Fruit fly (Drosophila melanogaster): ENCODE results near the gene CG13305.

The CG13305 gene

DNA sequence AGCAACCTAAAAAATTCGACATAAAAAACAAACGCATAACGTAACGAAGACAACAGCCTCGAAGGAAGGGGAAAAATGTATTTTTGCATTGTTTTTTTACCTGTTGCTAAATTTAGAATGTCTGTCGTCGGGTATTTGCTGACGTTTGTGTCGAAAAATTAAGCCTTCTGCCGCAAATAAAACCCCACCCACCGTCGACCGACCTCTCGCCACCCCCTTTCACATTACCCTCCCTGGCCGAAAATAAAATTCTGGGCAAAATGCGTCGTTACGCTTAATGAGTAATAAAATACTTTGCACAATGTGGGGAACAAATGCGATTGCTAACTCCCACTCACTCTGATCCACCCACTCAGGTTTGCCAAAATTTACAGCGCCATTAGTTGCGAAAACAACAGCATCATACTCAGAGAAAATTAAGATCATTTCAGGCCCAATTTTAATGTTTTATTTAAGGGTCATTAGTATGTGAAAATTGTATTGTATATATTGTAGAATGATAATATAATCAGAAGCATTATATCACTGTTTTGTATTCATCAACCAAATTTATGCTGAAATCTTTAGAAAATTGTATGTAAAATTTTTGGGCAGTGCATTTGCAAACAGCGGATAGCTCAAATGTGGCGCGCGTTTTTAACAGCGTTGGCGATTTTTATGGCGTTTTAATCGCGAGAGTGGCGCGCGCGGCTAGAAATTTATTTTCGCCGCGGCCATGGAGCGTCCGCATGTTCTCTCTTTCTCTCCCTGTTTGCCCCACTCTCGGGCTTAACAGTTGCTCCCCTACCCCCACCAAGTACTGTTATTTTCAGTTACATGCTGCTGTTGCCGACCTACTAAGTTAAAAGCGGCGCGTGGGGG is 25.8 kb upstream of the CG13305 start (continued):
- TF ChIP-seq CG31627 (GFP tag; optimal IDR thresholded peaks at IDR 0.05) (peak; percentile 55), svp (GFP tag) (peak; percentile 86), Sox14 (GFP tag; optimal IDR thresholded peaks at IDR 0.05) (peak; percentile 55), lz (GFP tag; optimal IDR thresholded peaks at IDR 0.05) (peak; percentile 78), net (GFP tag; optimal IDR thresholded peaks at IDR 0.05) (peak; percentile 59), dac (GFP tag; optimal IDR thresholded peaks at IDR 0.05) (peak; percentile 2), CG8119 (GFP tag; IDR thresholded peaks at IDR 0.05) (peak; percentile 79), Hr4 (GFP tag; optimal IDR thresholded peaks at IDR 0.05) (peak; percentile 73), acj6 (GFP tag; optimal IDR thresholded peaks at IDR 0.05) (peak; percentile 50), CG3919 (GFP tag; optimal IDR thresholded peaks at IDR 0.05) (peak; percentile 54), Lpt (GFP tag; optimal IDR thresholded peaks at IDR 0.05) (no peak)

- TF ChIP-seq CG7368 (GFP tag; optimal IDR thresholded peaks at IDR 0.05) (no peak), Hr39 (GFP tag; optimal IDR thresholded peaks at IDR 0.05) (no peak), CG32006 (GFP tag; optimal IDR thresholded peaks at IDR 0.05) (no peak), Smox (GFP tag; optimal IDR thresholded peaks at IDR 0.05) (no peak), Lpt (GFP tag; optimal IDR thresholded peaks at IDR 0.05) (no peak), Sox14 (GFP tag; optimal IDR thresholded peaks at IDR 0.05) (no peak), svp (GFP tag) (no peak), Eip75B (GFP tag; optimal IDR thresholded peaks at IDR 0.05) (no peak), Eip93F (GFP tag; optimal IDR thresholded peaks at IDR 0.05) (no peak), CG9139 (GFP tag; optimal IDR thresholded peaks at IDR 0.05) (no peak), CG8632 (GFP tag; optimal IDR thresholded peaks at IDR 0.05) (no peak), net (GFP tag; optimal IDR thresholded peaks at IDR 0.05) (no peak), Ets21C (GFP tag; optimal IDR thresholded peaks at IDR 0.05) (no peak)
Observed at dm6 chr3L:8670983-8671382, 24.4 kb upstream of the CG13305 start.

- TF ChIP-seq CG15336 (GFP tag; IDR thresholded peaks at IDR 0.05), result no peak
- no peak for TF ChIP-seq Sox102F (GFP tag; optimal IDR thresholded peaks at IDR 0.05)
- no peak for TF ChIP-seq Hr4 (GFP tag; optimal IDR thresholded peaks at IDR 0.05)
- TF ChIP-seq CG9139 (GFP tag; optimal IDR thresholded peaks at IDR 0.05), result no peak
- no peak for TF ChIP-seq CG8319 (GFP tag; optimal IDR thresholded peaks at IDR 0.05)
- no peak for TF ChIP-seq Met (GFP tag; optimal IDR thresholded peaks at IDR 0.05)
- no peak for TF ChIP-seq CG6808 (GFP tag; optimal IDR thresholded peaks at IDR 0.05)
- TF ChIP-seq achi (GFP tag; optimal IDR thresholded peaks at IDR 0.05), result no peak
- TF ChIP-seq svp (GFP tag), result no peak
- no peak for TF ChIP-seq CG8119 (GFP tag; IDR thresholded peaks at IDR 0.05)
- no peak for TF ChIP-seq Hr39 (GFP tag; optimal IDR thresholded peaks at IDR 0.05)
- no peak for TF ChIP-seq Blimp-1 (GFP tag; optimal IDR thresholded peaks at IDR 0.05)
- TF ChIP-seq net (GFP tag; optimal IDR thresholded peaks at IDR 0.05), result no peak
- TF ChIP-seq salr (GFP tag; optimal IDR thresholded peaks at IDR 0.05), result no peak
Observed at dm6 chr3L:8669847-8670622, 23.4 kb upstream of the CG13305 start.

DNA sequence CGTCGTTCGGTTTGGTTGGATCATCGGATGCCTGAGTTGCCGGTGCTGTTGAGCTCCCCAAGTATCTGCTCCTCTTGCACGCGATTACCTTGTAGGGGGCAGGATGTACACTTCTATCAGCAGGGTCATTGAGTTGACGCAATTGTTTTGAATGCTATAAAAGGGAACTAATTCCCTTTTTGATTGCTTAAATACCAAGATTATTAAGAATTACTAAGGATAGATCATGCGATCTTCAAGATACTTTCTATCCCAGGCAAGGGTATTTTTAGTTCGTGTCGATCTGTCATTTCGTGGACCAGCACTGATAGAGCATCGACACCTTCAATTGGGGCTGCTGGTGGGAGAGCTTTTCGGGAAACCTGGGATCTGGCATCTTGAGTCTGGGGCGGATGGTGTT is 22.5 kb upstream of the CG13305 start:
- no peak for TF ChIP-seq dac (GFP tag; optimal IDR thresholded peaks at IDR 0.05)
- TF ChIP-seq net (GFP tag; optimal IDR thresholded peaks at IDR 0.05), result peak; percentile 66
- TF ChIP-seq CG31627 (GFP tag; optimal IDR thresholded peaks at IDR 0.05), result peak; percentile 74
- peak; percentile 86 for TF ChIP-seq CG6792 (GFP tag; optimal IDR thresholded peaks at IDR 0.05)
- peak; percentile 19 for TF ChIP-seq Blimp-1 (GFP tag; optimal IDR thresholded peaks at IDR 0.05)
- peak; percentile 74 for TF ChIP-seq lz (GFP tag; optimal IDR thresholded peaks at IDR 0.05)
- TF ChIP-seq Smox (GFP tag; optimal IDR thresholded peaks at IDR 0.05), result peak; percentile 73
- TF ChIP-seq Sox15 (GFP tag; optimal IDR thresholded peaks at IDR 0.05), result peak; percentile 77
- peak; percentile 82 for TF ChIP-seq pdm3 (GFP tag; optimal IDR thresholded peaks at IDR 0.05)
- TF ChIP-seq CG34406 (GFP tag; optimal IDR thresholded peaks at IDR 0.05), result peak; percentile 74
- peak; percentile 85 for TF ChIP-seq fd59A (GFP tag; optimal IDR thresholded peaks at IDR 0.05)
- TF ChIP-seq CG10669 (GFP tag; optimal IDR thresholded peaks at IDR 0.05), result peak; percentile 87
- TF ChIP-seq CG7368 (GFP tag; optimal IDR thresholded peaks at IDR 0.05), result peak; percentile 75
- TF ChIP-seq CG8632 (GFP tag; optimal IDR thresholded peaks at IDR 0.05), result peak; percentile 81
- peak; percentile 77 for TF ChIP-seq OdsH (GFP tag; optimal IDR thresholded peaks at IDR 0.05)
- TF ChIP-seq ss (GFP tag; optimal IDR thresholded peaks at IDR 0.05), result peak; percentile 87 to 96
- no peak for TF ChIP-seq Hr38 (GFP tag; optimal IDR thresholded peaks at IDR 0.05)
- peak; percentile 35; the same call in 1 of the 2 replicates for TF ChIP-seq CG15336 (GFP tag; IDR thresholded peaks at IDR 0.05)
- TF ChIP-seq CG8319 (GFP tag; optimal IDR thresholded peaks at IDR 0.05), result peak; percentile 63
- TF ChIP-seq CG8119 (GFP tag; IDR thresholded peaks at IDR 0.05), result no peak; the same call in 1 of the 3 replicates
- TF ChIP-seq fkh (GFP tag; optimal IDR thresholded peaks at IDR 0.05), result no peak
- peak; percentile 43 for TF ChIP-seq CG32006 (GFP tag; optimal IDR thresholded peaks at IDR 0.05)
- TF ChIP-seq CG9139 (GFP tag; optimal IDR thresholded peaks at IDR 0.05), result peak; percentile 64
- TF ChIP-seq Ets96B (tag; optimal IDR thresholded peaks at IDR 0.05), result peak; percentile 92
- peak; percentile 36; the same call in 1 of the 3 replicates for TF ChIP-seq eg (GFP tag; IDR thresholded peaks at IDR 0.05)

All from whole organism, prepupa.